Worm (Caenorhabditis elegans) whole organism, midembryonic: ENCODE data around the gene sra-10.

ENCODE experiments used
- cog-1 ChIP-seq: sonication (generic microtip); optimal IDR thresholded peaks from 2 replicates; lab custom pipeline; 2016; ENCODE audit warnings: missing genetic modification characterization, missing compliant biosample characterization
- flt-1 ChIP-seq: fragments of 200-800 bp; sonication (Bioruptor generic); IDR thresholded peaks from 2 replicates; pipeline ENCODE4 v1.3.6; 2022; ENCODE audit warnings: missing genetic modification characterization, missing compliant biosample characterization
- klf-2 ChIP-seq: fragments of 200-800 bp; sonication (Bioruptor generic); conservative IDR thresholded peaks from 2 replicates; pipeline ENCODE4 v1.3.6; 2022; ENCODE audit warnings: missing genetic modification reagents, missing genetic modification characterization, missing compliant biosample characterization
- tab-1 ChIP-seq: fragments of 200-800 bp; sonication (Bioruptor generic); IDR thresholded peaks from 2 replicates; pipeline ENCODE4 v1.3.6; 2022; ENCODE audit warnings: missing genetic modification characterization, missing compliant biosample characterization
- ztf-23 ChIP-seq: fragments of 200-800 bp; sonication (Bioruptor generic); IDR thresholded peaks from 2 replicates; pipeline ENCODE4 v1.3.6; 2022; ENCODE audit warnings: missing genetic modification reagents, missing genetic modification characterization, missing compliant biosample characterization
- ztf-29 ChIP-seq: fragments of 200-800 bp; sonication (Bioruptor generic); IDR thresholded peaks from 2 replicates; pipeline ENCODE4 v1.3.6; 2022; ENCODE audit warnings: missing genetic modification reagents, missing genetic modification characterization, missing compliant biosample characterization

- TF ChIP-seq ztf-29 (GFP tag; lab: Robert Waterston, UW) (no peak), flt-1 (GFP tag; lab: Robert Waterston, UW) (no peak), tab-1 (GFP tag; lab: Robert Waterston, UW) (no peak), cog-1 (no peak), ztf-23 (GFP tag; lab: Robert Waterston, UW) (no peak), klf-2 (GFP tag; lab: Robert Waterston, UW) (no peak)
Observed at ce11 chrII:10923948-10924347, 29.1 kb upstream of the sra-10 start, which contains the start of gene Y19D2B.2.
